Fruit fly (Drosophila melanogaster) whole organism, embryonic: ENCODE data around the gene Rok.

Experiments
- Aef1 ChIP-seq: fragments of 200-800 bp; sonication (Bioruptor generic); IDR thresholded peaks from 3 replicates; pipeline ENCODE4 v1.3.6; 2022; ENCODE audit warnings: missing biosample characterization, missing genetic modification characterization
- Blimp-1 ChIP-seq: fragments of 200-800 bp; sonication (Bioruptor generic); optimal IDR thresholded peaks from 3 replicates; lab custom pipeline; 2018; ENCODE audit warnings: missing biosample characterization, missing genetic modification characterization, mild to moderate bottlenecking, moderate library complexity, missing genetic modification reagents
- BtbVII ChIP-seq: fragments of 200-800 bp; sonication (Bioruptor generic); optimal IDR thresholded peaks from 3 replicates; lab custom pipeline; 2017; ENCODE audit warnings: missing biosample characterization, mild to moderate bottlenecking, missing genetic modification characterization
- CG10147 ChIP-seq: fragments of 200-800 bp; sonication (Bioruptor generic); optimal IDR thresholded peaks from 2 replicates; lab custom pipeline; 2019; ENCODE audit warnings: missing biosample characterization, mild to moderate bottlenecking, missing genetic modification characterization, moderate library complexity
- CG10209 ChIP-seq: fragments of 200-800 bp; sonication (Bioruptor generic); optimal IDR thresholded peaks from 3 replicates; lab custom pipeline; 2017; ENCODE audit warnings: missing biosample characterization, mild to moderate bottlenecking, missing genetic modification characterization, missing genetic modification reagents
- CG10267 ChIP-seq: fragments of 200-800 bp; sonication (Bioruptor generic); optimal IDR thresholded peaks from 2 replicates; lab custom pipeline; 2018; ENCODE audit warnings: missing biosample characterization, mild to moderate bottlenecking, missing genetic modification characterization, moderate library complexity
- CG11247 ChIP-seq: fragments of 200-800 bp; sonication (Bioruptor generic); IDR thresholded peaks from 2 replicates; pipeline ENCODE4 v1.3.6; 2022; ENCODE audit warnings: missing biosample characterization, missing genetic modification characterization
- CG12155 ChIP-seq: fragments of 200-800 bp; sonication (Bioruptor generic); optimal IDR thresholded peaks from 3 replicates; lab custom pipeline; 2016; ENCODE audit warnings: missing biosample characterization, missing genetic modification characterization
- CG12219 ChIP-seq: fragments of 200-800 bp; sonication (Bioruptor generic); optimal IDR thresholded peaks from 3 replicates; lab custom pipeline; 2018; ENCODE audit warnings: missing biosample characterization, mild to moderate bottlenecking, missing genetic modification characterization
- CG12391 ChIP-seq: fragments of 200-800 bp; sonication (Bioruptor generic); optimal IDR thresholded peaks from 3 replicates; lab custom pipeline; 2018; ENCODE audit warnings: missing biosample characterization, mild to moderate bottlenecking, missing genetic modification characterization, moderate library complexity
- CG13296 ChIP-seq: fragments of 200-800 bp; sonication (Bioruptor generic); optimal IDR thresholded peaks from 3 replicates; lab custom pipeline; 2018; ENCODE audit warnings: missing biosample characterization, mild to moderate bottlenecking, missing genetic modification characterization
- CG13775 ChIP-seq: fragments of 200-800 bp; sonication (Bioruptor generic); optimal IDR thresholded peaks from 3 replicates; lab custom pipeline; 2017; ENCODE audit warnings: missing biosample characterization, mild to moderate bottlenecking, missing genetic modification characterization
- CG14710 ChIP-seq: fragments of 200-800 bp; sonication (Bioruptor generic); optimal IDR thresholded peaks from 3 replicates; lab custom pipeline; 2019; ENCODE audit warnings: missing biosample characterization, mild to moderate bottlenecking, missing genetic modification characterization, moderate library complexity
- CG15269 ChIP-seq: fragments of 200-800 bp; sonication (Bioruptor generic); optimal IDR thresholded peaks from 2 replicates; lab custom pipeline; 2018; ENCODE audit warnings: missing biosample characterization, mild to moderate bottlenecking, missing genetic modification characterization, moderate library complexity
- CG17359 ChIP-seq: fragments of 200-800 bp; sonication (Bioruptor generic); optimal IDR thresholded peaks from 3 replicates; lab custom pipeline; 2018; ENCODE audit warnings: missing biosample characterization, mild to moderate bottlenecking, missing genetic modification characterization, moderate library complexity
- CG18011 ChIP-seq: fragments of 200-800 bp; sonication (Bioruptor generic); optimal IDR thresholded peaks from 2 replicates; lab custom pipeline; 2017; ENCODE audit warnings: missing biosample characterization, missing genetic modification characterization, mild to moderate bottlenecking, moderate library complexity, missing genotype
- CG31441 ChIP-seq: fragments of 200-800 bp; sonication (Bioruptor generic); IDR thresholded peaks from 2 replicates; pipeline ENCODE4 v1.3.6; 2022; ENCODE audit warnings: missing biosample characterization, missing genetic modification characterization
- CG6854 ChIP-seq: fragments of 200-800 bp; sonication (Bioruptor generic); optimal IDR thresholded peaks from 3 replicates; lab custom pipeline; 2017; ENCODE audit warnings: missing biosample characterization, mild to moderate bottlenecking, missing genetic modification characterization
- CG8478 ChIP-seq: fragments of >200 bp; optimal IDR thresholded peaks from 2 replicates; lab custom pipeline; 2018
- CG8924 ChIP-seq: fragments of 200-800 bp; optimal IDR thresholded peaks from 3 replicates; lab custom pipeline; 2019; ENCODE audit warnings: missing biosample characterization, mild to moderate bottlenecking, missing genetic modification characterization, moderate library complexity
- CG9215 ChIP-seq: fragments of 200-800 bp; sonication (Bioruptor generic); IDR thresholded peaks from 2 replicates; pipeline ENCODE4 v1.3.6; 2022; ENCODE audit warnings: missing biosample characterization, missing genetic modification characterization
- CG9437 ChIP-seq: fragments of 200-800 bp; sonication (Bioruptor generic); optimal IDR thresholded peaks from 2 replicates; lab custom pipeline; 2018; ENCODE audit warnings: missing biosample characterization, mild to moderate bottlenecking, missing genetic modification characterization
- CG9727 ChIP-seq: fragments of 200-800 bp; sonication (Bioruptor generic); optimal IDR thresholded peaks from 3 replicates; lab custom pipeline; 2017; ENCODE audit warnings: missing biosample characterization, mild to moderate bottlenecking, missing genetic modification characterization
- D ChIP-seq, 2 experiments: fragments of 200-800 bp in 1 of 2; fragments of >200 bp in 1 of 2; sonication (Bioruptor generic) in 1 of 2; optimal IDR thresholded peaks; 2 replicates in 1 of 2; 3 replicates in 1 of 2; lab custom pipeline; 2017; ENCODE audit warnings: mild to moderate bottlenecking in 1 of 2, missing biosample characterization in 1 of 2, missing genetic modification characterization in 1 of 2, missing genetic modification reagents in 1 of 2
- D19A ChIP-seq: fragments of 200-800 bp; optimal IDR thresholded peaks from 3 replicates; lab custom pipeline; 2019; ENCODE audit warnings: missing biosample characterization, mild to moderate bottlenecking, missing genetic modification characterization, moderate library complexity
- Drgx ChIP-seq: fragments of 200-800 bp; sonication (Bioruptor generic); IDR thresholded peaks from 2 replicates; pipeline ENCODE4 v1.3.6; 2022; ENCODE audit warnings: missing biosample characterization, missing genetic modification characterization
- Fer3 ChIP-seq: fragments of 200-800 bp; sonication (Bioruptor generic); optimal IDR thresholded peaks from 2 replicates; lab custom pipeline; 2018; ENCODE audit warnings: missing biosample characterization, mild to moderate bottlenecking, missing genetic modification characterization, moderate library complexity
- Opbp ChIP-seq: fragments of 200-800 bp; sonication (Bioruptor generic); IDR thresholded peaks from 3 replicates; pipeline ENCODE4 v1.3.6; 2022; ENCODE audit warnings: missing biosample characterization, missing genetic modification characterization; ENCODE audit not compliant: partially characterized antibody
- Sox102F ChIP-seq: fragments of 200-800 bp; sonication (Bioruptor generic); optimal IDR thresholded peaks from 2 replicates; lab custom pipeline; 2018; ENCODE audit warnings: missing biosample characterization, mild to moderate bottlenecking, missing genetic modification characterization, moderate library complexity
- Vsx1 ChIP-seq: fragments of 200-800 bp; sonication (Bioruptor generic); optimal IDR thresholded peaks from 2 replicates; lab custom pipeline; 2017; ENCODE audit warnings: missing biosample characterization, mild to moderate bottlenecking, missing genetic modification characterization, missing genetic modification reagents
- disco-r ChIP-seq: fragments of 200-800 bp; sonication (Bioruptor generic); optimal IDR thresholded peaks from 2 replicates; lab custom pipeline; 2016; ENCODE audit warnings: missing biosample characterization, missing genetic modification characterization
- dmrt99B ChIP-seq: fragments of 200-800 bp; sonication (Bioruptor generic); optimal IDR thresholded peaks from 2 replicates; lab custom pipeline; 2018; ENCODE audit warnings: missing biosample characterization, mild to moderate bottlenecking, missing genetic modification characterization, moderate library complexity
- dysf ChIP-seq: fragments of 200-800 bp; sonication (Bioruptor generic); IDR thresholded peaks from 3 replicates; pipeline ENCODE4 v1.3.6; 2022; ENCODE audit warnings: missing biosample characterization, missing genetic modification characterization
- fd96Cb ChIP-seq: fragments of 200-800 bp; sonication (Bioruptor generic); optimal IDR thresholded peaks from 2 replicates; lab custom pipeline; 2018; ENCODE audit warnings: missing biosample characterization, mild to moderate bottlenecking, missing genetic modification characterization, moderate library complexity
- hkb ChIP-seq, 2 experiments: fragments of 200-800 bp in 1 of 2; fragments of >200 bp in 1 of 2; sonication (Bioruptor generic) in 1 of 2; IDR thresholded peaks in 1 of 2; optimal IDR thresholded peaks in 1 of 2; 2 replicates each; pipeline versions ENCODE4 v1.3.6 to Lab custom; 2017 to 2022; ENCODE audit warnings: missing biosample characterization in 1 of 2, missing genetic modification characterization in 1 of 2
- lilli ChIP-seq: fragments of 200-800 bp; sonication (Bioruptor generic); optimal IDR thresholded peaks from 3 replicates; lab custom pipeline; 2016; ENCODE audit warnings: missing biosample characterization, missing genetic modification characterization
- lmd ChIP-seq: fragments of 200-800 bp; sonication (Bioruptor generic); IDR thresholded peaks from 2 replicates; pipeline ENCODE4 v1.3.6; 2022; ENCODE audit warnings: missing biosample characterization, missing genetic modification characterization
- otp ChIP-seq: fragments of 200-800 bp; sonication (Bioruptor generic); IDR thresholded peaks from 3 replicates; pipeline ENCODE4, ENCODE4 v1.3.6; 2022; ENCODE audit warnings: missing biosample characterization, missing genetic modification characterization
- pho ChIP-seq: fragments of 200-800 bp; sonication (Bioruptor generic); optimal IDR thresholded peaks from 2 replicates; lab custom pipeline; 2016; ENCODE audit warnings: missing biosample characterization, missing genetic modification characterization
- prd ChIP-seq, 3 experiments: fragments of >200 bp in 2 of 3; fragments of 200-800 bp in 1 of 3; sonication (Bioruptor generic) in 1 of 3; optimal IDR thresholded peaks in 2 of 3; IDR thresholded peaks in 1 of 3; 2 replicates in 2 of 3; 3 replicates in 1 of 3; pipeline versions ENCODE4 v1.3.6 to Lab custom; 2017 to 2022; ENCODE audit warnings: missing biosample characterization in 1 of 3, missing genetic modification characterization in 1 of 3
- pros ChIP-seq: fragments of 200-800 bp; sonication (Bioruptor generic); optimal IDR thresholded peaks from 3 replicates; lab custom pipeline; 2019; ENCODE audit warnings: missing biosample characterization, mild to moderate bottlenecking, missing genetic modification characterization, moderate library complexity
- slbo ChIP-seq: fragments of 200-800 bp; sonication (Bioruptor generic); IDR thresholded peaks from 2 replicates; pipeline ENCODE4 v1.3.6; 2022; ENCODE audit warnings: missing biosample characterization, missing genetic modification characterization
- ssp ChIP-seq: fragments of 200-800 bp; sonication (Bioruptor generic); IDR thresholded peaks from 2 replicates; pipeline ENCODE4 v1.3.6; 2022; ENCODE audit warnings: missing biosample characterization, missing genetic modification characterization
- sug ChIP-seq: fragments of 200-800 bp; optimal IDR thresholded peaks from 2 replicates; lab custom pipeline; 2019; ENCODE audit warnings: missing biosample characterization, mild to moderate bottlenecking, missing genetic modification characterization, moderate library complexity
- tio ChIP-seq: fragments of 200-800 bp; sonication (Bioruptor generic); optimal IDR thresholded peaks from 2 replicates; lab custom pipeline; 2017; ENCODE audit warnings: missing biosample characterization, missing genetic modification characterization, inconsistent platforms
- ttk ChIP-seq: fragments of 200-800 bp; sonication (Bioruptor generic); IDR thresholded peaks from 2 replicates; pipeline ENCODE4 v2.1.2; 2022; ENCODE audit warnings: missing biosample characterization, missing genetic modification characterization
- tx ChIP-seq: fragments of 200-800 bp; sonication (Bioruptor generic); optimal IDR thresholded peaks from 2 replicates; lab custom pipeline; 2016; ENCODE audit warnings: missing biosample characterization, missing genetic modification characterization
- usp ChIP-seq: fragments of >200 bp; optimal IDR thresholded peaks from 2 replicates; lab custom pipeline; 2017; ENCODE audit warnings: missing biosample characterization, missing genetic modification characterization

Rok gene

dm6 chrX:16579978-16580377 lies 57.2 kb downstream of the Rok start (continued):
- TF ChIP-seq pros (GFP tag; lab: Kevin White, UChicago): no peak
- peak; percentile 50 for TF ChIP-seq CG10209 (GFP tag; lab: Kevin White, UChicago)
- TF ChIP-seq CG6854 (GFP tag; lab: Kevin White, UChicago): peak; percentile 18
- TF ChIP-seq dysf (GFP tag; lab: Robert Waterston, UW): peak; percentile 34; the same call in 2 of the 3 replicates
- no peak for TF ChIP-seq hkb (optimal IDR thresholded peaks at IDR 0.05; lab: Kevin White, UChicago)
- 0 out of 2 replicates have a peak, but pooled peaks have one; percentile 21 for TF ChIP-seq hkb (GFP tag; IDR thresholded peaks at IDR 0.05; lab: Robert Waterston, UW)
- peak; percentile 24 for TF ChIP-seq Blimp-1 (GFP tag; lab: Kevin White, UChicago)
- peak; percentile 0 for TF ChIP-seq CG14710 (tag; lab: Kevin White, UChicago)
- peak; percentile 4 for TF ChIP-seq sug
- TF ChIP-seq Aef1 (GFP tag; lab: Robert Waterston, UW): 0 out of 3 replicates have a peak, but pooled peaks have one; percentile 14
- TF ChIP-seq CG17359 (tag; lab: Kevin White, UChicago): peak; percentile 28
- TF ChIP-seq Drgx (GFP tag; lab: Robert Waterston, UW): peak; percentile 40; the same call in 1 of the 2 replicates
- peak; percentile 3 for TF ChIP-seq pho
- TF ChIP-seq ssp (GFP tag; lab: Robert Waterston, UW): 0 out of 2 replicates have a peak, but pooled peaks have one; percentile 8
- no peak for TF ChIP-seq D (optimal IDR thresholded peaks at IDR 0.05; lab: Kevin White, UChicago)
- peak; percentile 11 for TF ChIP-seq D (GFP tag; optimal IDR thresholded peaks at IDR 0.05; lab: Kevin White, UChicago)
- peak; percentile 57 for TF ChIP-seq CG15269
- peak; percentile 42 for TF ChIP-seq CG8924
- no peak for TF ChIP-seq usp (GFP tag; lab: Kevin White, UChicago)
- 0 out of 2 replicates have a peak, but pooled peaks have one; percentile 14 for TF ChIP-seq ttk (GFP tag; lab: Robert Waterston, UW)
- TF ChIP-seq CG9215 (GFP tag; lab: Robert Waterston, UW): 0 out of 2 replicates have a peak, but pooled peaks have one; percentile 5
- TF ChIP-seq CG12391 (tag; lab: Kevin White, UChicago): peak; percentile 61
- peak; percentile 14 for TF ChIP-seq CG12219 (GFP tag; lab: Kevin White, UChicago)
- TF ChIP-seq CG10267 (tag; lab: Kevin White, UChicago): peak; percentile 31
- TF ChIP-seq CG10147 (GFP tag; lab: Kevin White, UChicago): peak; percentile 54
- peak; percentile 28 for TF ChIP-seq CG9437 (GFP tag; lab: Kevin White, UChicago)
- peak; percentile 64 for TF ChIP-seq CG31441
- peak; percentile 13 for TF ChIP-seq D19A (tag; lab: Kevin White, UChicago)
- peak; percentile 20 for TF ChIP-seq Fer3 (tag; lab: Kevin White, UChicago)
- peak; percentile 28 for TF ChIP-seq BtbVII
- peak; percentile 52 for TF ChIP-seq Sox102F (GFP tag; lab: Kevin White, UChicago)
- TF ChIP-seq CG18011 (GFP tag; lab: Kevin White, UChicago): peak; percentile 28
- TF ChIP-seq tio (GFP tag; lab: Kevin White, UChicago): peak; percentile 53
- peak; percentile 3 for TF ChIP-seq lilli (GFP tag; lab: Kevin White, UChicago)
- no peak for TF ChIP-seq otp
- TF ChIP-seq CG8478 (lab: Kevin White, UChicago): no peak
- peak; percentile 44 for TF ChIP-seq fd96Cb (tag; lab: Kevin White, UChicago)
- TF ChIP-seq CG13296 (GFP tag; lab: Kevin White, UChicago): peak; percentile 19
- peak; percentile 74 for TF ChIP-seq dmrt99B (tag; lab: Kevin White, UChicago)
- TF ChIP-seq Vsx1 (GFP tag; lab: Kevin White, UChicago): peak; percentile 14
- peak; percentile 57 for TF ChIP-seq CG9727 (GFP tag; lab: Kevin White, UChicago)
- TF ChIP-seq lmd (GFP tag; lab: Robert Waterston, UW): peak; percentile 34
- TF ChIP-seq prd (optimal IDR thresholded peaks at IDR 0.05; lab: Kevin White, UChicago): no peak
- TF ChIP-seq prd (GFP tag; IDR thresholded peaks at IDR 0.05; lab: Robert Waterston, UW): peak; percentile 36; the same call in 1 of the 3 replicates
- TF ChIP-seq CG12155 (GFP tag; lab: Kevin White, UChicago): peak; percentile 11
- no peak for TF ChIP-seq Opbp
- TF ChIP-seq slbo (GFP tag; lab: Robert Waterston, UW): peak; percentile 35
- peak; percentile 40 for TF ChIP-seq CG13775 (GFP tag; lab: Kevin White, UChicago)
- no peak for TF ChIP-seq disco-r (GFP tag; lab: Kevin White, UChicago)
- TF ChIP-seq tx (GFP tag; lab: Kevin White, UChicago): no peak
- TF ChIP-seq CG11247 (GFP tag; lab: Robert Waterston, UW): no peak
